Fruit fly (Drosophila melanogaster) whole organism, embryonic: ENCODE results near the gene CG8142.

Source experiments
- Abd-B ChIP-seq: fragments of 200-800 bp; sonication (Bioruptor generic); optimal IDR thresholded peaks from 2 replicates; lab custom pipeline; 2018; ENCODE audit warnings: missing biosample characterization, mild to moderate bottlenecking, missing genetic modification characterization, moderate library complexity
- CG17568 ChIP-seq: fragments of 200-800 bp; sonication (Bioruptor generic); optimal IDR thresholded peaks from 2 replicates; lab custom pipeline; 2018; ENCODE audit warnings: missing biosample characterization, mild to moderate bottlenecking, missing genetic modification characterization, moderate library complexity
- CG2202 ChIP-seq: fragments of 200-800 bp; sonication (Bioruptor generic); optimal IDR thresholded peaks from 2 replicates; lab custom pipeline; 2018; ENCODE audit warnings: missing biosample characterization, mild to moderate bottlenecking, missing genetic modification characterization
- CG2889 ChIP-seq: fragments of 200-800 bp; sonication (Bioruptor generic); IDR thresholded peaks from 3 replicates; pipeline ENCODE4 v1.3.6; 2022; ENCODE audit warnings: missing biosample characterization, missing genetic modification characterization
- CG4854 ChIP-seq: fragments of 200-800 bp; sonication (Bioruptor generic); optimal IDR thresholded peaks from 2 replicates; lab custom pipeline; 2016; ENCODE audit warnings: missing biosample characterization, missing genetic modification characterization, inconsistent platforms
- PHDP ChIP-seq: fragments of 200-800 bp; sonication (Bioruptor generic); optimal IDR thresholded peaks from 3 replicates; lab custom pipeline; 2018; ENCODE audit warnings: missing biosample characterization, mild to moderate bottlenecking, missing genetic modification characterization, moderate library complexity
- cas ChIP-seq: fragments of 200-800 bp; sonication (Bioruptor generic); IDR thresholded peaks from 2 replicates; pipeline ENCODE4 v1.3.6; 2022; ENCODE audit warnings: missing biosample characterization, missing genetic modification characterization
- disco-r ChIP-seq: fragments of 200-800 bp; sonication (Bioruptor generic); optimal IDR thresholded peaks from 2 replicates; lab custom pipeline; 2016; ENCODE audit warnings: missing biosample characterization, missing genetic modification characterization

DNA sequence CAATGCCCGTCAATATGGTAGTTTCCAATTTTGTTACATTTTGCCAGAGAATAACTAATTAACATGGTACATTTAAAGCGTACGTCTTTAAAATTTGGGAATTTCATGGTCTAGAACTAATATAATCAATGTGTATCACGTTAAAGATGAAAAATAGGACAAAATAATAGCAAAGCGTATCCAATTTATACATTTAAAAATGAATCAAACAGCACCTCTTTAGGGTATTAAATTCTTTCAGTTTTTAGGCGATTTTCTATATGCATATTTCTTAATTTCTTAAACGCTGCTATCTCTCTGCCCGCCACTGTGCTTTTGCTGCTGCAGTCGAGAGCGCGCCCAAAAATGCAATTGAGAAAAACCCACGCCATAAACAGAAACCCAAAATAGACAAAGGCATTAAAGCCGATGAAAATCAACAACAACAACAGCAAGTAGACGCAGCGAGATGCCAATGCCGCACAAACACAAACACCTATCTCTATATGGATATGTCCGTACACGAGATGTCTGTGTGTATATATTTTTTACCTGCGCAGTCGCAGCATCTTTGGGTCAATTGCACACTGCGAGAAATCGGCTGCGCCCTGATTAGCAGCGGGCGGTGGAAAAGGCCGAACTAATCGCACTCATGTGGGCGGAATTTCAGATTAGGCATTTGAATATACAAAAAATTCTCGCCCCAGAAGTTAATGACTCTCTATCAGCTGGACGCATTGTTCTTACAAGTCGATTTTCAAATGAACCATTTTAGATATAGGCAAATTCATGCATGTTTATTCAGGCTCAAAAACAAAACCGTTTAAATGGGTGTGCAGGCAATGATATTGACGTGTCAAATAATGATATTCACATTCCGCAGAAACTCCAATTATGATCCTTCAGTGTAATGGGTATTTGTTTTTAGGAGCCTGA, 15.2 kb downstream of the CG8142 start:
- TF ChIP-seq CG17568 (GFP tag; lab: Kevin White, UChicago) (peak; percentile 33), CG2889 (GFP tag; lab: Robert Waterston, UW) (no peak), Abd-B (peak; percentile 39), cas (GFP tag; lab: Robert Waterston, UW) (no peak), CG4854 (GFP tag; lab: Kevin White, UChicago) (no peak), CG2202 (tag; lab: Kevin White, UChicago) (peak; percentile 55), disco-r (GFP tag; lab: Kevin White, UChicago) (no peak), PHDP (tag; lab: Kevin White, UChicago) (peak; percentile 48)
